Worm (Caenorhabditis elegans) whole organism, early embryonic: ENCODE measurements around the gene K07H8.12.
A peak's percentile ranks its signal among the peaks of the same experiment; 100 is the strongest.

ENCODE experiments used
- B0310.2 ChIP-seq: sonication (generic microtip); optimal IDR thresholded peaks from 2 replicates; lab custom pipeline; 2016; ENCODE audit warnings: mild to moderate bottlenecking, missing genetic modification characterization, missing compliant biosample characterization
- F13C5.2 ChIP-seq: sonication (generic microtip); optimal IDR thresholded peaks from 2 replicates; lab custom pipeline; 2017; ENCODE audit warnings: mild to moderate bottlenecking, missing genetic modification characterization, inconsistent platforms, missing compliant biosample characterization
- aly-1 ChIP-seq: sonication (generic microtip); optimal IDR thresholded peaks from 2 replicates; lab custom pipeline; 2016; ENCODE audit warnings: missing genetic modification characterization, missing compliant biosample characterization
- ama-1 ChIP-seq: fragments of 150-350 bp; optimal IDR thresholded peaks from 2 replicates; lab custom pipeline; 2014
- ceh-13 ChIP-seq: fragments of 200-800 bp; sonication (Bioruptor generic); optimal IDR thresholded peaks from 2 replicates; lab custom pipeline; 2018; ENCODE audit warnings: mild to moderate bottlenecking, missing genetic modification characterization, missing compliant biosample characterization
- ceh-36 ChIP-seq: sonication (generic microtip); optimal IDR thresholded peaks from 2 replicates; lab custom pipeline; 2016; ENCODE audit warnings: missing genetic modification characterization, inconsistent platforms, missing compliant biosample characterization
- ets-7 ChIP-seq: sonication (generic microtip); optimal IDR thresholded peaks from 2 replicates; lab custom pipeline; 2016; ENCODE audit warnings: missing genotype, missing genetic modification characterization, missing compliant biosample characterization
- flt-1 ChIP-seq: fragments of 200-800 bp; sonication (Bioruptor generic); IDR thresholded peaks from 2 replicates; pipeline ENCODE4 v1.3.6; 2022; ENCODE audit warnings: missing genetic modification characterization, missing compliant biosample characterization
- hmbx-1 ChIP-seq: sonication (generic microtip); optimal IDR thresholded peaks from 2 replicates; lab custom pipeline; 2016; ENCODE audit warnings: mild to moderate bottlenecking, missing genetic modification characterization, missing compliant biosample characterization
- hmg-4 ChIP-seq: fragments of 200-800 bp; sonication (Bioruptor generic); optimal IDR thresholded peaks from 2 replicates; lab custom pipeline; 2018; ENCODE audit warnings: mild to moderate bottlenecking, missing genetic modification characterization, missing compliant biosample characterization
- hnd-1 ChIP-seq: sonication (generic microtip); optimal IDR thresholded peaks from 2 replicates; lab custom pipeline; 2016; ENCODE audit warnings: missing genetic modification characterization, missing compliant biosample characterization
- pes-1 ChIP-seq: fragments of 200-800 bp; sonication (Bioruptor generic); IDR thresholded peaks from 2 replicates; pipeline ENCODE4 v1.3.6; 2022; ENCODE audit warnings: missing genetic modification reagents, missing genetic modification characterization, missing compliant biosample characterization
- scrt-1 ChIP-seq: fragments of 200-800 bp; sonication (Bioruptor generic); IDR thresholded peaks from 2 replicates; pipeline ENCODE4 v1.3.6; 2022; ENCODE audit warnings: missing genetic modification characterization, missing compliant biosample characterization
- sea-1 ChIP-seq: fragments of 200-800 bp; sonication (Bioruptor generic); conservative IDR thresholded peaks from 2 replicates; pipeline ENCODE4 v1.3.6; 2022; ENCODE audit warnings: missing genetic modification characterization, missing compliant biosample characterization
- tbx-11 ChIP-seq: fragments of 200-800 bp; sonication (Bioruptor generic); IDR thresholded peaks from 2 replicates; pipeline ENCODE4 v1.3.6; 2022; ENCODE audit warnings: missing genetic modification characterization, missing compliant biosample characterization
- tbx-37 ChIP-seq: fragments of 200-800 bp; sonication (Bioruptor generic); conservative IDR thresholded peaks from 2 replicates; pipeline ENCODE4 v1.3.6; 2022; ENCODE audit warnings: missing genetic modification reagents, missing genetic modification characterization, missing compliant biosample characterization
- tra-4 ChIP-seq: sonication (generic microtip); optimal IDR thresholded peaks from 2 replicates; lab custom pipeline; 2017; ENCODE audit warnings: missing genetic modification characterization, missing compliant biosample characterization

The K07H8.12 gene

ce11 chrIV:8301925-8302324 is 25.4 kb upstream of the K07H8.12 start:
- TF ChIP-seq ets-7 (tag; lab: Kevin White, UChicago) = no peak
- TF ChIP-seq scrt-1 = no peak
- no peak for TF ChIP-seq ceh-36 (tag; lab: Kevin White, UChicago)
- TF ChIP-seq tbx-37 (GFP tag; lab: Robert Waterston, UW) = no peak
- TF ChIP-seq flt-1 (GFP tag; lab: Robert Waterston, UW) = no peak
- no peak for TF ChIP-seq pes-1 (GFP tag; lab: Robert Waterston, UW)
- no peak for TF ChIP-seq tra-4
- TF ChIP-seq hnd-1 (tag; lab: Kevin White, UChicago) = no peak
- no peak for TF ChIP-seq hmg-4 (GFP tag; lab: Kevin White, UChicago)
- TF ChIP-seq tbx-11 (GFP tag; lab: Robert Waterston, UW) = no peak
- TF ChIP-seq F13C5.2 (tag; lab: Kevin White, UChicago) = no peak
- no peak for TF ChIP-seq aly-1 (tag; lab: Kevin White, UChicago)
- TF ChIP-seq ceh-13 = no peak
- no peak for TF ChIP-seq sea-1 (GFP tag; lab: Robert Waterston, UW)
- TF ChIP-seq ama-1 (lab: Kevin White, UChicago) = no peak

- TF ChIP-seq ama-1 (lab: Kevin White, UChicago) (no peak), sea-1 (GFP tag; lab: Robert Waterston, UW) (no peak), B0310.2 (tag; lab: Kevin White, UChicago) (no peak), hnd-1 (tag; lab: Kevin White, UChicago) (no peak), tra-4 (no peak), ceh-36 (tag; lab: Kevin White, UChicago) (no peak), tbx-11 (GFP tag; lab: Robert Waterston, UW) (no peak), ceh-13 (no peak), pes-1 (GFP tag; lab: Robert Waterston, UW) (no peak), F13C5.2 (tag; lab: Kevin White, UChicago) (no peak), flt-1 (GFP tag; lab: Robert Waterston, UW) (no peak), ets-7 (tag; lab: Kevin White, UChicago) (no peak), hmbx-1 (no peak), scrt-1 (no peak), aly-1 (tag; lab: Kevin White, UChicago) (no peak), hmg-4 (GFP tag; lab: Kevin White, UChicago) (no peak)
These were observed 24.0 kb upstream of the K07H8.12 start, which contains the start of gene F35H10.5 for ce11 chrIV:8300468-8300867. Gene F35H10.5, plus strand, starts transcription at chrIV:8300768.

- TF ChIP-seq hnd-1 (tag; lab: Kevin White, UChicago) (no peak), tbx-37 (GFP tag; lab: Robert Waterston, UW) (no peak), ets-7 (tag; lab: Kevin White, UChicago) (no peak), ceh-36 (tag; lab: Kevin White, UChicago) (no peak), B0310.2 (tag; lab: Kevin White, UChicago) (no peak), ceh-13 (no peak), tbx-11 (GFP tag; lab: Robert Waterston, UW) (no peak), F13C5.2 (tag; lab: Kevin White, UChicago) (no peak), tra-4 (no peak), pes-1 (GFP tag; lab: Robert Waterston, UW) (no peak)
These were observed 23.1 kb upstream of the K07H8.12 start, which contains the start of gene F35H10.6 for ce11 chrIV:8299636-8300035. Gene F35H10.6, plus strand, starts transcription at chrIV:8299936.

ce11 chrIV:8297192-8297591 is 20.7 kb upstream of the K07H8.12 start, which contains the start of gene nprl-3:
Gene nprl-3, plus strand, starts transcription at chrIV:8297492.
- TF ChIP-seq B0310.2 (tag; lab: Kevin White, UChicago) = no peak
- no peak for TF ChIP-seq pes-1 (GFP tag; lab: Robert Waterston, UW)
- no peak for TF ChIP-seq scrt-1
- TF ChIP-seq hmg-4 (GFP tag; lab: Kevin White, UChicago) = no peak
- no peak for TF ChIP-seq F13C5.2 (tag; lab: Kevin White, UChicago)
- no peak for TF ChIP-seq sea-1 (GFP tag; lab: Robert Waterston, UW)
- no peak for TF ChIP-seq ceh-13
- no peak for TF ChIP-seq hnd-1 (tag; lab: Kevin White, UChicago)
- no peak for TF ChIP-seq tra-4
- no peak for TF ChIP-seq hmbx-1
- no peak for TF ChIP-seq ceh-36 (tag; lab: Kevin White, UChicago)
- TF ChIP-seq tbx-11 (GFP tag; lab: Robert Waterston, UW) = no peak
- TF ChIP-seq ets-7 (tag; lab: Kevin White, UChicago) = no peak
- no peak for TF ChIP-seq tbx-37 (GFP tag; lab: Robert Waterston, UW)
- no peak for TF ChIP-seq flt-1 (GFP tag; lab: Robert Waterston, UW)
- TF ChIP-seq aly-1 (tag; lab: Kevin White, UChicago) = no peak

- no peak for TF ChIP-seq aly-1 (tag; lab: Kevin White, UChicago)
- TF ChIP-seq tbx-37 (GFP tag; lab: Robert Waterston, UW) = no peak
- TF ChIP-seq tra-4 = no peak
- no peak for TF ChIP-seq sea-1 (GFP tag; lab: Robert Waterston, UW)
- no peak for TF ChIP-seq ceh-36 (tag; lab: Kevin White, UChicago)
- TF ChIP-seq pes-1 (GFP tag; lab: Robert Waterston, UW) = no peak
These were observed 18.1 kb upstream of the K07H8.12 start, which contains the start of gene tbce-1 for ce11 chrIV:8294650-8295049. Gene tbce-1, plus strand, starts transcription at chrIV:8294690.

ce11 chrIV:8291232-8291631 is 14.7 kb upstream of the K07H8.12 start, which contains the start of gene K07H8.2:
Gene K07H8.2, plus strand, starts transcription at chrIV:8291532.
- TF ChIP-seq hmg-4 (GFP tag; lab: Kevin White, UChicago) (no peak), B0310.2 (tag; lab: Kevin White, UChicago) (no peak)

ce11 chrIV:8289580-8290323 is 13.2 kb upstream of the K07H8.12 start, which contains the start of gene daf-31:
Gene daf-31, plus strand, starts transcription at chrIV:8290273.
- TF ChIP-seq B0310.2 (tag; lab: Kevin White, UChicago) = no peak
- TF ChIP-seq sea-1 (GFP tag; lab: Robert Waterston, UW) = 0 out of 2 replicates have a peak, but pooled peaks have one; percentile 5
